Worm (Caenorhabditis elegans) whole organism, L3 larva: ENCODE measurements around the gene C50B6.7.

Source experiments
- lsy-12 ChIP-seq: sonication (generic microtip); optimal IDR thresholded peaks from 2 replicates; lab custom pipeline; 2016; ENCODE audit warnings: mild to moderate bottlenecking, missing genetic modification characterization, missing compliant biosample characterization
- nhr-237 ChIP-seq: fragments of 150-350 bp; optimal IDR thresholded peaks from 2 replicates; lab custom pipeline; 2014; ENCODE audit warnings: missing biosample characterization, missing genetic modification characterization
- nhr-77 ChIP-seq: fragments of 150-350 bp; optimal IDR thresholded peaks from 2 replicates; lab custom pipeline; 2014; ENCODE audit warnings: missing biosample characterization, missing genetic modification characterization
- snpc-4 ChIP-seq: fragments of 150-350 bp; optimal IDR thresholded peaks from 2 replicates; lab custom pipeline; 2014; ENCODE audit warnings: missing biosample characterization, missing genetic modification characterization

- TF ChIP-seq snpc-4 (tag; lab: Kevin White, UChicago) (no peak), nhr-237 (no peak), lsy-12 (tag; lab: Kevin White, UChicago) (no peak), nhr-77 (no peak)
Measured at ce11 chrV:13301443-13301842, 23.3 kb downstream of the C50B6.7 start, which contains the start of gene ceh-79.
